Comparison of ENCODE assay signal across 4 fruit fly cellular contexts in the genomic region with DNA sequence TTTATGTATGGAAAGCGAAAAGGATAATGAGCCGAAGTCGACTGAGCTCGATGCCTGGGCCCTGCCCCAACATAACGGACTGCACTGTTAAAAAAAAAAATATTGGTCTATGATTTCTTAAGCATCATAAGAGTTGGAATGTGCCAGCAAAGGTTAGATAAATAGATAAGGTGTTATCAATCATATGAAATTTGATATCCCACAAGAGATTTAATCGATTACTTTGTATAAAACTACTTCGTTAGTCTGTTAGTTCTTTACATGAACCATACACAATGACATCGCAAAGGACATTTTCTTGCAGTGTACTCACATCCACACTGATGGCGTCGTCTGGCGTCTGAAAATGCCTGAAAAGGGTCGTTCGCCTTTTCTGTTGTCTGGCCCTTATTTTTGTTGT.
A peak's percentile ranks its signal among the peaks of the same experiment; 100 is the strongest.
TF ChIP-seq lines count a peak whose summit lies in the region.

No protein-coding gene starts in this region.

- no peak for TF ChIP-seq CTCF in whole organism, embryonic (GFP tag; optimal IDR thresholded peaks at IDR 0.05; lab: Kevin White, UChicago)

TF ChIP-seq in whole organism, embryonic, 481 proteins besides CTCF, POLR2A, EP300 and RAD21:
- TF ChIP-seq Sox100B (GFP tag; optimal IDR thresholded peaks at IDR 0.05; lab: Kevin White, UChicago) (no peak), bsh (GFP tag; optimal IDR thresholded peaks at IDR 0.05; lab: Kevin White, UChicago) (no peak), Drgx (GFP tag; IDR thresholded peaks at IDR 0.05; lab: Robert Waterston, UW) (0 out of 2 replicates have a peak, but pooled peaks have one; percentile 30), Sin3A (optimal IDR thresholded peaks at IDR 0.05; lab: Kevin White, UChicago) (no peak), CG31224 (GFP tag; IDR thresholded peaks at IDR 0.05; lab: Robert Waterston, UW) (no peak), gce (GFP tag; IDR thresholded peaks at IDR 0.05; lab: Robert Waterston, UW) (no peak), CG18599 (GFP tag; optimal IDR thresholded peaks at IDR 0.05; lab: Kevin White, UChicago) (peak; percentile 21), CG6683 (GFP tag; optimal IDR thresholded peaks at IDR 0.05; lab: Kevin White, UChicago) (no peak)
TF ChIP-seq in whole organism, embryonic: peak in this region for 2.

TF ChIP-seq in whole organism, prepupa, 60 proteins besides CTCF, POLR2A, EP300 and RAD21 (continues in another document):
- TF ChIP-seq topi (GFP tag; optimal IDR thresholded peaks at IDR 0.05; lab: Kevin White, UChicago) (peak; percentile 61), esn (GFP tag; optimal IDR thresholded peaks at IDR 0.05; lab: Kevin White, UChicago) (peak; percentile 60), spab (GFP tag; optimal IDR thresholded peaks at IDR 0.05; lab: Kevin White, UChicago) (peak; percentile 45), CG1621 (tag; optimal IDR thresholded peaks at IDR 0.05; lab: Kevin White, UChicago) (peak; percentile 39), CG15336 (GFP tag; IDR thresholded peaks at IDR 0.05; lab: Robert Waterston, UW) (no peak), lz (GFP tag; optimal IDR thresholded peaks at IDR 0.05; lab: Kevin White, UChicago) (peak; percentile 71), CG6792 (GFP tag; optimal IDR thresholded peaks at IDR 0.05; lab: Kevin White, UChicago) (peak; percentile 50), salr (GFP tag; optimal IDR thresholded peaks at IDR 0.05; lab: Kevin White, UChicago) (peak in 1 of 2 experiments; percentile 28), CG6163 (GFP tag; IDR thresholded peaks at IDR 0.05; lab: Robert Waterston, UW) (0 out of 3 replicates have a peak, but pooled peaks have one; percentile 42), Eip93F (GFP tag; optimal IDR thresholded peaks at IDR 0.05; lab: Kevin White, UChicago) (no peak), CG10631 (GFP tag; optimal IDR thresholded peaks at IDR 0.05; lab: Kevin White, UChicago) (peak; percentile 44), vri (GFP tag; optimal IDR thresholded peaks at IDR 0.05; lab: Kevin White, UChicago) (no peak), CG8632 (GFP tag; optimal IDR thresholded peaks at IDR 0.05; lab: Kevin White, UChicago) (peak; percentile 44), Hr39 (GFP tag; optimal IDR thresholded peaks at IDR 0.05; lab: Kevin White, UChicago) (peak; percentile 56), pdm3 (GFP tag; optimal IDR thresholded peaks at IDR 0.05; lab: Kevin White, UChicago) (peak; percentile 52), Smox (GFP tag; optimal IDR thresholded peaks at IDR 0.05; lab: Kevin White, UChicago) (peak; percentile 46), CG7368 (GFP tag; optimal IDR thresholded peaks at IDR 0.05; lab: Kevin White, UChicago) (no peak), CG32006 (GFP tag; optimal IDR thresholded peaks at IDR 0.05; lab: Kevin White, UChicago) (peak; percentile 67), ss (GFP tag; optimal IDR thresholded peaks at IDR 0.05; lab: Kevin White, UChicago) (peak; percentile 19 to 65), Sox15 (GFP tag; optimal IDR thresholded peaks at IDR 0.05; lab: Kevin White, UChicago) (peak; percentile 20), Blimp-1 (GFP tag; optimal IDR thresholded peaks at IDR 0.05; lab: Kevin White, UChicago) (peak; percentile 51), Hr38 (GFP tag; optimal IDR thresholded peaks at IDR 0.05; lab: Kevin White, UChicago) (no peak), CG6276 (GFP tag; optimal IDR thresholded peaks at IDR 0.05; lab: Kevin White, UChicago) (no peak), CG31627 (GFP tag; optimal IDR thresholded peaks at IDR 0.05; lab: Kevin White, UChicago) (peak; percentile 60), CG34406 (GFP tag; optimal IDR thresholded peaks at IDR 0.05; lab: Kevin White, UChicago) (peak; percentile 44)

TF ChIP-seq in whole organism, pupa, 21 proteins besides CTCF, POLR2A, EP300 and RAD21:
- TF ChIP-seq CG13204 (GFP tag; optimal IDR thresholded peaks at IDR 0.05; lab: Kevin White, UChicago) (no peak), EcR (GFP tag; optimal IDR thresholded peaks at IDR 0.05; lab: Kevin White, UChicago) (peak; percentile 67), fd96Ca (GFP tag; IDR thresholded peaks at IDR 0.05; lab: Robert Waterston, UW) (no peak), CG15710 (tag; optimal IDR thresholded peaks at IDR 0.05; lab: Kevin White, UChicago) (peak; percentile 62), rn (GFP tag; IDR thresholded peaks at IDR 0.05; lab: Robert Waterston, UW) (no peak), CG9948 (tag; optimal IDR thresholded peaks at IDR 0.05; lab: Kevin White, UChicago) (peak; percentile 58), CG14655 (GFP tag; optimal IDR thresholded peaks at IDR 0.05; lab: Kevin White, UChicago) (peak; percentile 49), CG12605 (GFP tag; IDR thresholded peaks at IDR 0.05; lab: Robert Waterston, UW) (no peak), gl (tag; optimal IDR thresholded peaks at IDR 0.05; lab: Kevin White, UChicago) (no peak), CG17806 (tag; optimal IDR thresholded peaks at IDR 0.05; lab: Kevin White, UChicago) (peak; percentile 59), CG4496 (GFP tag; IDR thresholded peaks at IDR 0.05; lab: Robert Waterston, UW) (no peak), D1 (tag; optimal IDR thresholded peaks at IDR 0.05; lab: Kevin White, UChicago) (no peak), CG8159 (tag; optimal IDR thresholded peaks at IDR 0.05; lab: Kevin White, UChicago) (peak; percentile 76), CG8301 (tag; optimal IDR thresholded peaks at IDR 0.05; lab: Kevin White, UChicago) (peak; percentile 47), CG34367 (tag; optimal IDR thresholded peaks at IDR 0.05; lab: Kevin White, UChicago) (peak; percentile 36), Ets98B (GFP tag; IDR thresholded peaks at IDR 0.05; lab: Robert Waterston, UW) (no peak), Pif1A (GFP tag; optimal IDR thresholded peaks at IDR 0.05; lab: Kevin White, UChicago) (peak; percentile 63), Pif1B (GFP tag; optimal IDR thresholded peaks at IDR 0.05; lab: Kevin White, UChicago) (peak; percentile 16), CG10348 (GFP tag; IDR thresholded peaks at IDR 0.05; lab: Robert Waterston, UW) (no peak), Snoo (tag; optimal IDR thresholded peaks at IDR 0.05; lab: Kevin White, UChicago) (peak; percentile 45), CG32121 (GFP tag; IDR thresholded peaks at IDR 0.05; lab: Robert Waterston, UW) (no peak)

TF ChIP-seq in whole organism, wandering third instar larva, 38 proteins besides CTCF, POLR2A, EP300 and RAD21:
- TF ChIP-seq pan (optimal IDR thresholded peaks at IDR 0.05; lab: Kevin White, UChicago) (no peak), Jra (GFP tag; optimal IDR thresholded peaks at IDR 0.05; lab: Kevin White, UChicago) (no peak), Mio (GFP tag; optimal IDR thresholded peaks at IDR 0.05; lab: Kevin White, UChicago) (no peak), Dif (GFP tag; optimal IDR thresholded peaks at IDR 0.05; lab: Kevin White, UChicago; ENCODE audit: partially characterized antibody) (no peak), sv (GFP tag; optimal IDR thresholded peaks at IDR 0.05; lab: Kevin White, UChicago) (no peak), jim (GFP tag; optimal IDR thresholded peaks at IDR 0.05; lab: Kevin White, UChicago) (no peak), h (GFP tag; optimal IDR thresholded peaks at IDR 0.05; lab: Kevin White, UChicago) (peak; percentile 58), Myc (optimal IDR thresholded peaks at IDR 0.05; lab: Kevin White, UChicago) (no peak), ey (GFP tag; optimal IDR thresholded peaks at IDR 0.05; lab: Kevin White, UChicago) (peak; percentile 54), woc (GFP tag; optimal IDR thresholded peaks at IDR 0.05; lab: Kevin White, UChicago) (no peak), HLH106 (tag; optimal IDR thresholded peaks at IDR 0.05; lab: Kevin White, UChicago) (peak; percentile 58), lola (GFP tag; optimal IDR thresholded peaks at IDR 0.05; lab: Kevin White, UChicago) (no peak), dl (GFP tag; optimal IDR thresholded peaks at IDR 0.05; lab: Kevin White, UChicago; ENCODE audit: insufficient read depth in 1 of 2, partially characterized antibody in 2 of 2) (no peak), CG9705 (GFP tag; optimal IDR thresholded peaks at IDR 0.05; lab: Kevin White, UChicago) (peak; percentile 25), tai (GFP tag; optimal IDR thresholded peaks at IDR 0.05; lab: Kevin White, UChicago) (no peak), dsf (GFP tag; optimal IDR thresholded peaks at IDR 0.05; lab: Kevin White, UChicago; ENCODE audit: borderline replicate concordance) (no peak), CrebA (GFP tag; optimal IDR thresholded peaks at IDR 0.05; lab: Kevin White, UChicago; ENCODE audit: borderline replicate concordance) (no peak), Vsx2 (GFP tag; optimal IDR thresholded peaks at IDR 0.05; lab: Kevin White, UChicago; ENCODE audit: partially characterized antibody) (no peak), sage (GFP tag; optimal IDR thresholded peaks at IDR 0.05; lab: Kevin White, UChicago) (no peak), dmrt93B (GFP tag; optimal IDR thresholded peaks at IDR 0.05; lab: Kevin White, UChicago) (peak; percentile 10), Hr83 (GFP tag; optimal IDR thresholded peaks at IDR 0.05; lab: Kevin White, UChicago; ENCODE audit: poor library complexity, severe bottlenecking) (no peak), foxo (GFP tag; optimal IDR thresholded peaks at IDR 0.05; lab: Kevin White, UChicago) (peak in 1 of 2 experiments; percentile 61), Sp1 (GFP tag; optimal IDR thresholded peaks at IDR 0.05; lab: Kevin White, UChicago) (peak; percentile 63), br (GFP tag; optimal IDR thresholded peaks at IDR 0.05; lab: Kevin White, UChicago) (peak; percentile 31), GATAd (GFP tag; optimal IDR thresholded peaks at IDR 0.05; lab: Kevin White, UChicago) (no peak), N (GFP tag; optimal IDR thresholded peaks at IDR 0.05; lab: Kevin White, UChicago) (no peak), OdsH (GFP tag; optimal IDR thresholded peaks at IDR 0.05; lab: Kevin White, UChicago) (peak; percentile 43), Hnf4 (GFP tag; optimal IDR thresholded peaks at IDR 0.05; lab: Kevin White, UChicago) (no peak), fru (GFP tag; optimal IDR thresholded peaks at IDR 0.05; lab: Kevin White, UChicago) (peak; percentile 65), Dfd (GFP tag; optimal IDR thresholded peaks at IDR 0.05; lab: Kevin White, UChicago) (no peak), Abd-B (GFP tag; optimal IDR thresholded peaks at IDR 0.05; lab: Kevin White, UChicago) (no peak), rgr (GFP tag; optimal IDR thresholded peaks at IDR 0.05; lab: Kevin White, UChicago) (peak; percentile 43), Rel (GFP tag; optimal IDR thresholded peaks at IDR 0.05; lab: Kevin White, UChicago) (no peak), Rel (tag; optimal IDR thresholded peaks at IDR 0.05; lab: Kevin White, UChicago) (no peak), brk (GFP tag; optimal IDR thresholded peaks at IDR 0.05; lab: Kevin White, UChicago) (no peak), Hr78 (GFP tag; optimal IDR thresholded peaks at IDR 0.05; lab: Kevin White, UChicago) (no peak), usp (GFP tag; optimal IDR thresholded peaks at IDR 0.05; lab: Kevin White, UChicago) (no peak), CG32264 (GFP tag; optimal IDR thresholded peaks at IDR 0.05; lab: Kevin White, UChicago) (no peak), psq (GFP tag; optimal IDR thresholded peaks at IDR 0.05; lab: Kevin White, UChicago) (peak; percentile 48)
